Worm (Caenorhabditis elegans) whole organism, late embryonic: Measurements from ENCODE around the gene nhr-126.

Experiments used
- ceh-48 ChIP-seq: sonication (generic microtip); optimal IDR thresholded peaks from 2 replicates; lab custom pipeline; 2016; ENCODE audit warnings: missing genetic modification characterization, inconsistent platforms, missing compliant biosample characterization
- eyg-1 ChIP-seq: sonication (generic microtip); optimal IDR thresholded peaks from 2 replicates; lab custom pipeline; 2016; ENCODE audit warnings: missing genotype, missing genetic modification characterization, missing compliant biosample characterization
- pqm-1 ChIP-seq: sonication (generic microtip); optimal IDR thresholded peaks from 2 replicates; lab custom pipeline; 2016; ENCODE audit warnings: missing genetic modification characterization, missing compliant biosample characterization
- tbx-2 ChIP-seq: sonication (generic microtip); optimal IDR thresholded peaks from 2 replicates; lab custom pipeline; 2016; ENCODE audit warnings: missing genetic modification characterization, missing compliant biosample characterization

DNA sequence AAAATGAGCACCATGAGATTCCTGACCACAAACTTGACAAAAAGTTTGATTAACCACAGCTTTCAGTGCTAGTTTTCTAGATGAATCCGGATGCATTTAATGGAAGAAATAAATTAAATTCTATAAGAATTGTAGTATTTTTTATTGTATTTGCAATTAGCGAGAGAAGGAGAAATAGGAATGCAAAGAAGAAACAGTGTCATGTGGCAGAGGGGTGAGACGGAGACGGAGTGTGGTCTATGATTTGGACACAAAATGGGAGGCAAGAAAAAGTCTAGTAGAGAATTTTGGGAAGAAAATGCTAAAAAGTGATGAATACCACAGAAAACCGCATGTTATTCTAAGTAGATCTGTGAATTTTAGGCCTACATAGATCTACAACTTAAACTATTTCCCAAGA lies 49.2 kb downstream of the nhr-126 start, which contains the start of gene nhr-59:
- TF ChIP-seq pqm-1 (tag; lab: Kevin White, UChicago), result no peak
- TF ChIP-seq eyg-1 (tag; lab: Kevin White, UChicago), result no peak
- TF ChIP-seq tbx-2 (tag; lab: Kevin White, UChicago), result no peak
- no peak for TF ChIP-seq ceh-48 (tag; lab: Kevin White, UChicago)
